Fruit fly (Drosophila melanogaster) whole organism, embryonic: ENCODE measurements around the gene Arv1.

Experiments
- CG5180 ChIP-seq: fragments of 200-800 bp; sonication (Bioruptor generic); optimal IDR thresholded peaks from 3 replicates; lab custom pipeline; 2017; ENCODE audit warnings: missing biosample characterization, missing genetic modification characterization, mild to moderate bottlenecking, moderate library complexity, missing genetic modification reagents

Gene Arv1

DNA sequence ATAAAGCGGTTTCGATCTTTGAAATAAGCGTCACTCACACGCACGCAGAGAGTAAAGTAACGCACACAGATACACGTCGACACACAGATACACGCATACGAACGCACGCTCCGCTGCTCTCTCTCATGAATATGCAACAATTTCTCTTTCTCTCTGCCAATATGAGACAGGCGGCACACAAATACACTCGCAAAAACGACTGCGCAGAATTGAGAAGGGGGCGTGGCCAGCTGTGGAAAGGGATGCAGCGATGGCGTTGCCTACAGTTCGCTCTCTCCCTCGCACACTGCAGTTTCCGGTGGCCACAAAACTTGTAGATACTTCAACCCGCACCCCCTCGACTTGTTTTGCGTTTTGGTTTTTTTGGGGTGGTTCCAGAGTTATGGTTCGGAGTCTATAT lies 49.5 kb downstream of the Arv1 start (continued):
- peak; percentile 48 for TF ChIP-seq CG5180 (GFP tag; lab: Kevin White, UChicago)
